Fruit fly (Drosophila melanogaster) S2 (cell line): ENCODE data around the gene Patj.

Experiments used
- CG8478 ChIP-seq: fragments of >200 bp; optimal IDR thresholded peaks from 2 replicates; lab custom pipeline; 2018
- CTCF ChIP-seq, 2 experiments: fragments of >200 bp; optimal IDR thresholded peaks; 2 replicates each; lab custom pipeline; 2018

DNA sequence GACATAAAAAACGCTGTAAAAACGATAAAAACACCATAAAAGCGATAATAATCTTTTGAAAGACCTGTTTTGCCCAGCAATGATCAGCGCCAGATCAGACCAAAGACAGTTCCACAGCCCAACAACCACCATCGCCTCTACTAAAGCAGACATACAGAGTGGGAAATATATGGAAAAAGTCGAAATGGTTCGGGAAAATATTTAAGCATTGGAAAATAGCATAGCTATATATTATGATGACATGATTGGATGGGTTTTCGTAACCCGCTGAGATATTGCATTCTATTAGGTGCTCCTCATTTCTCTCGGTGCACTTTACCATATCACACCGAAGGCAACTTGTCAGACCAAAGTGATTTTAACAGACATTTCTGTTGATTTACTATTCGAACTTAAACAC is 10.0 kb downstream of the Patj start:
- TF ChIP-seq CG8478 (lab: Kevin White, UChicago) (no peak), CTCF (optimal IDR thresholded peaks at IDR 0.05; lab: Kevin White, UChicago) (no peak)
